Fruit fly (Drosophila melanogaster): ENCODE measurements around the gene CG6985.
A peak's percentile ranks its signal among the peaks of the same experiment; 100 is the strongest.

The CG6985 gene

dm6 chr3R:22756289-22756688 lies 15.3 kb downstream of the CG6985 start (continued):
- no peak for TF ChIP-seq B-H1 (GFP tag; IDR thresholded peaks at IDR 0.05)
- TF ChIP-seq CG13424 (tag; optimal IDR thresholded peaks at IDR 0.05) = no peak
- no peak for TF ChIP-seq CG7745 (tag; optimal IDR thresholded peaks at IDR 0.05)
- TF ChIP-seq CG7928 (GFP tag; optimal IDR thresholded peaks at IDR 0.05) = no peak
- TF ChIP-seq Nf-YC (tag; optimal IDR thresholded peaks at IDR 0.05) = no peak
- TF ChIP-seq HmgD (GFP tag; optimal IDR thresholded peaks at IDR 0.05) = no peak
- peak; percentile 50 for TF ChIP-seq sens (GFP tag)
- TF ChIP-seq Asciz (GFP tag; optimal IDR thresholded peaks at IDR 0.05) = peak; percentile 22
- TF ChIP-seq zfh1 (GFP tag; IDR thresholded peaks at IDR 0.05) = no peak
- TF ChIP-seq CG2199 (GFP tag; IDR thresholded peaks at IDR 0.05) = no peak
- TF ChIP-seq CG8478 (optimal IDR thresholded peaks at IDR 0.05) = no peak
- 0 out of 4 replicates have a peak, but pooled peaks have one; percentile 49 for TF ChIP-seq chinmo (GFP tag; IDR thresholded peaks at IDR 0.05; ENCODE audit: partially characterized antibody)
- TF ChIP-seq CG6791 (GFP tag; IDR thresholded peaks at IDR 0.05; ENCODE audit: partially characterized antibody) = no peak
- no peak for TF ChIP-seq ATbp (GFP tag; optimal IDR thresholded peaks at IDR 0.05)
- no peak for TF ChIP-seq Bteb2 (GFP tag; optimal IDR thresholded peaks at IDR 0.05)
- no peak for TF ChIP-seq hbn (GFP tag; IDR thresholded peaks at IDR 0.05; ENCODE audit: partially characterized antibody)
- TF ChIP-seq Fer1 (GFP tag; optimal IDR thresholded peaks at IDR 0.05) = peak; percentile 3
- 0 out of 3 replicates have a peak, but pooled peaks have one; percentile 14 for TF ChIP-seq sr (GFP tag; IDR thresholded peaks at IDR 0.05)
- TF ChIP-seq Usf (GFP tag; optimal IDR thresholded peaks at IDR 0.05) = no peak
- TF ChIP-seq btn (GFP tag; optimal IDR thresholded peaks at IDR 0.05) = no peak
- TF ChIP-seq CG14441 (GFP tag; IDR thresholded peaks at IDR 0.05) = no peak
- peak; percentile 28 for TF ChIP-seq CG6765 (GFP tag; optimal IDR thresholded peaks at IDR 0.05)
- no peak for TF ChIP-seq slp2 (GFP tag; optimal IDR thresholded peaks at IDR 0.05)
- TF ChIP-seq Ets97D (GFP tag; optimal IDR thresholded peaks at IDR 0.05) = no peak
- TF ChIP-seq onecut (GFP tag; IDR thresholded peaks at IDR 0.05) = peak; percentile 5; the same call in 1 of the 2 replicates
- TF ChIP-seq HLH3B (GFP tag; IDR thresholded peaks at IDR 0.05) = no peak
- no peak for TF ChIP-seq CG4854 (GFP tag; optimal IDR thresholded peaks at IDR 0.05)
- TF ChIP-seq CG15514 (GFP tag; optimal IDR thresholded peaks at IDR 0.05) = no peak
- TF ChIP-seq dmrt99B (tag; optimal IDR thresholded peaks at IDR 0.05) = peak; percentile 18
- TF ChIP-seq CG13894 (tag; optimal IDR thresholded peaks at IDR 0.05) = peak; percentile 9
- no peak for TF ChIP-seq org-1 (GFP tag; optimal IDR thresholded peaks at IDR 0.05)

- TF ChIP-seq oc (tag; optimal IDR thresholded peaks at IDR 0.05) (peak; percentile 77), Pdp1 (GFP tag; optimal IDR thresholded peaks at IDR 0.05) (peak in 1 of 2 experiments; percentile 78), CG17612 (GFP tag; IDR thresholded peaks at IDR 0.05) (no peak), sens (GFP tag) (peak; percentile 26)
Observed at dm6 chr3R:22757117-22757516, 16.2 kb downstream of the CG6985 start.

- TF ChIP-seq sug (tag; optimal IDR thresholded peaks at IDR 0.05) (peak; percentile 0), CG17912 (GFP tag; optimal IDR thresholded peaks at IDR 0.05) (no peak), CG34376 (GFP tag; optimal IDR thresholded peaks at IDR 0.05) (peak; percentile 52)
Observed at dm6 chr3R:22760988-22761387, 20.0 kb downstream of the CG6985 start, which contains the start of gene Nepl13. Gene Nepl13 (minus strand): TSS chr3R:22761076.

- TF ChIP-seq TFAM (GFP tag; optimal IDR thresholded peaks at IDR 0.05) (no peak), CG34376 (GFP tag; optimal IDR thresholded peaks at IDR 0.05) (peak; percentile 46)
Observed at dm6 chr3R:22763587-22763986, 22.6 kb downstream of the CG6985 start, which contains the start of gene Nepl14. Gene Nepl14 (minus strand): TSS chr3R:22763711.
